Worm (Caenorhabditis elegans) whole organism, dauer: Measurements from ENCODE around the gene T14B1.1.

ENCODE experiments used
- unc-62 ChIP-seq: sonication (generic microtip); optimal IDR thresholded peaks from 2 replicates; lab custom pipeline; 2017; ENCODE audit warnings: missing biosample characterization, missing genetic modification reagents, missing genetic modification characterization

Gene T14B1.1

DNA sequence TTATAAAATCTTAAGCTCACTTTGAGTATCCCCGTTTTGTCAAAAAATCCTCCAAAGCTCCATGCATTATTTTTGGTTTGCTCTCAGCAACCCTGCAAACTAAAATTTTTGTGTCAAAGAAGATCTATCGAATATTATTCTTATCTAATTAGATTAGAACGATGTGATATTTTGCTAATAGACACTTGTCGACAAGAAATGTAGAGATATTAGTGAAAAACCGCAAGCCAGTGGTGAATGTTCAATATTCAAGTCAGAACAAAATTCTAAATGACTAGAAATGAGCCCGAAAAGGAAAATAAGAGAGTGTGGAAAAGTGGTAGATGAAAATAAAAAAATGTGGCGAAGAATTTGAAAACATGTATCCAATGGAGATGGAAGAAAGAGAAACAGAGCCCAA lies 6.3 kb upstream of the T14B1.1 start, which contains the start of gene C43C3.4:
Gene C43C3.4, minus strand, starts transcription at position 101 of the 400 bp plus-strand sequence.
- no peak for TF ChIP-seq unc-62 (GFP tag; lab: Kevin White, UChicago)

ce11 chrX:9673228-9673627 lies 4.7 kb upstream of the T14B1.1 start:
- no peak for TF ChIP-seq unc-62 (GFP tag; lab: Kevin White, UChicago)

DNA sequence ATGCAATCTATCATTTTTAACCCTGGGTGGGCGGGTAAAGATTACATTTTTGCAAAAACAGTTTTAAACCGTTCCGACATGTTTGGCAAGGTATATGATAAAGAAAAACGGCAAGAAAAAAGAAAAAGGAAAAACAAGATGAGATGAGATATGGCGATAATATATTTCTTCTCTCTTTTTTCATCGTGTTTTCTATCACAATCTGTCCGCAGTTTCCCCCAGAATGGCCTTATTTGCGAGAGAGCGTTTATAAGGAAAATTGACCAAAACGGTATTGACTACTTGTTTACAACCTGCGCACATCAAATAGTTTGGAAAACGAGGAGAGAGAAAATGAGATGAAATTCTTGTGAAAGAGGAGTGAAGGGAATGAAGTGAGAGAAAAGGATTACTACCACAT lies 1.1 kb downstream of the T14B1.1 start:
- no peak for TF ChIP-seq unc-62 (GFP tag; lab: Kevin White, UChicago)

DNA sequence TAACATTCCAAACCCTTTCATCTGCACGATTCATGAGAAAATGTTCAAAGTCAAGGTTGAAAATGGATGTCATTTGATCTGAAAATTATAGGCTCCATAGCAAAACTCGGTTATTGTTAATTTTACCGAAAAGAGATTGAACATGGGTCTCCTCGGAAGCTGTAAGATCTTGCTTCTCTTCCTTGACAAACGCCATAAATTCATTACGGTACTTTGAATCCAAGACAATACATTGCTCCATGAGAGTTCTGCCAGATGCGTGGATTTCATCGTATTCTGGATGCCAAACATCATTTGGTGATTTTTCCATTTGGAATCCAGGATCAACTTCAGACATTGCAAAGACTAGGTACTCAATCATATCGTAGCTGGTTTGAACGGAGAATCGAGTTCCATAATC lies 2.6 kb downstream of the T14B1.1 start:
- TF ChIP-seq unc-62 (GFP tag; lab: Kevin White, UChicago) = no peak

ce11 chrX:9656772-9657171 lies 11.8 kb downstream of the T14B1.1 start:
- no peak for TF ChIP-seq unc-62 (GFP tag; lab: Kevin White, UChicago)

- no peak for TF ChIP-seq unc-62 (GFP tag; lab: Kevin White, UChicago)
These were observed 14.3 kb downstream of the T14B1.1 start for ce11 chrX:9654232-9654631.

DNA sequence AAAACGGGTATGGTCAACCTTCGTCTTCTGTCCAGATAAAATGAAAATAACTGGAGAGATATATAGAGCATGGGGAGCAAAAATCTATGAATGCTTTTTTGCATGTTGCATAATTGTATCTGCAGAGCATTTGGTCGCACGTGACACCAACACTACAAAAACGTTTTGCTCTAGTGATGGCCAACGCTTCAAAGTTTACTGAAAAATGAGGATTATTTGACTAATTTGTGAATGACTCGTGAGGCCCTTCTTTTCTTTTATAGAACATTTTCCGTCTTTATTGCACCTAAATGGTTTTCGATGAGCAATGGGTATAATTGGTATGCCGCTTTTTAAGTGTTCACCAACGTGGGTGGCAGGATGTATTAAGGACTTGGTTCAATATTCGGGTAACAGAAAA lies 15.0 kb downstream of the T14B1.1 start:
- TF ChIP-seq unc-62 (GFP tag; lab: Kevin White, UChicago) = no peak

- no peak for TF ChIP-seq unc-62 (GFP tag; lab: Kevin White, UChicago)
These were observed 15.5 kb downstream of the T14B1.1 start, which contains the start of gene aex-2 for ce11 chrX:9653016-9653415. TSS of gene aex-2 (minus strand) at chrX:9653116.

DNA sequence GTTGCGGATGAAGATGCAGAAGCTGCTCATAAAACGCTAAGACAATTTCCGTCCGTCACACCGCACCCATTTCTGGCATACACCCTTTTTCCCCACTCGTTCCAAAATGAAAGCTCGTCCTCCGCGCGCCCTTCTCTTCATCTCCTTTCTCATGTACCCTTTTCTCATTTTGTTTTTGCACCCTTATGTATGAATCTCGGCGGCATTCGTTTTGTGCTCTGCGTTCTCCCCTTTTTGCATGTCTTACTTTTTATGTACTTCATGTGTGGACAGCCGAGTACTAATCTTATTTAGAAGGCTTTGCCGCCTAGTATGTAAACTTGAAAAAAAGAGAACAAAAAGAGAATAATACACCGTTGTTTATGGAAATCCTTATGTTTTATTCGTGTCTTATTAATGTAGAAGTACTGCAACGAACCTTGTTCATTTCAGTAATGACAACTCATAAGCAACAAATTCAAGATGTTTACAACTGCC lies 20.4 kb downstream of the T14B1.1 start, which contains the start of gene F34H10.4:
Gene F34H10.4, plus strand, starts transcription at position 427 of the 477 bp plus-strand sequence.
- TF ChIP-seq unc-62 (GFP tag; lab: Kevin White, UChicago) = no peak

DNA sequence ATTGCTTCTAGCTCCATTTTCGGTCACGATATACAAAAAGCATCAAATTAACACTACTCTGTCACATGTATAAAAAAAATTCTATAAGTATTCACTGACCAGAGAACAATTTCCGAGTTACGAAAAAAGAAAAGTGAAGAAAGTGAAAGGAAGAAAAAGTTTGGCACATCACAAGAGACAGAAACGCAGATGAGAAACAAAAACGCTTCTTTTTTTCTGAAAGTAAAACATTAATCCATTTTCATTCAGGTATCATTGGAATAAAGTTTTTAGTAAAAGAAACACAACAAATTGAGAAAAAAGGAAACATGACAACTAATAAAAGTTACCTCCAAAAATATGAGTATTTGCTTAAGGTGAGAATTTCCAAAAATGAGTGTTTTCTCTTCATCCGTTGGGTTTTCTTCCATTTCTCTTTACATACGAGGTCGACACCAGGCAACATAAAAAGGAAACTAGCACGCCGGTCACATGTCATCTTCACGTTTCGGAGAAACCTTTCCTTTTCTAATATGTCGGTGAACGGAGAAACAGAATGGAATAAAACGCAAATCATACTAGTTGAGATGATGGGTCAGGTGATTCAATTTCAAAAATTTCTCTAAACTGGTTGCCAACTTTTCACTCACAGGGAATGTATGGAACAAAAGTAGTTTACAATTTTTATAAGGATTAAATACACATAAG lies 25.6 kb downstream of the T14B1.1 start:
- no peak for TF ChIP-seq unc-62 (GFP tag; lab: Kevin White, UChicago)

DNA sequence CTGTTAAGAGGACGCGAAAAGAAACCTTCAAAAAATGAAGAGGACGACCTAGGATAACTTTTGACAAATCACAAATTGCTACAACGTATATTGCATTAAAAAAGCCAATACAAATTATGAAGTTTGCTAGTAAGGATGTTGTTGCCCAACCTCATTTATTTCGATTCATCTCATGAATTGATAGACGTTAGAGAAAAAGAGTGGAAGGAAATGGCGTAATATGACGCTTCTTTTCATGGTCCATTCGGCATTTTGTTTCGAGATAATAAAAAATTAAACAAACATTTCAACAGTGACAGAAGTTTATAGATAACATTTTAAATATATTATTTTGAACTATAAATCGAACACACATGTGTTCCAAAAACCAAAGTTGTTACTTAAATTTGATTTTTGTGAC lies 27.6 kb downstream of the T14B1.1 start:
- no peak for TF ChIP-seq unc-62 (GFP tag; lab: Kevin White, UChicago)

ce11 chrX:9638825-9639474 lies 29.6 kb downstream of the T14B1.1 start:
- TF ChIP-seq unc-62 (GFP tag; lab: Kevin White, UChicago) = no peak

DNA sequence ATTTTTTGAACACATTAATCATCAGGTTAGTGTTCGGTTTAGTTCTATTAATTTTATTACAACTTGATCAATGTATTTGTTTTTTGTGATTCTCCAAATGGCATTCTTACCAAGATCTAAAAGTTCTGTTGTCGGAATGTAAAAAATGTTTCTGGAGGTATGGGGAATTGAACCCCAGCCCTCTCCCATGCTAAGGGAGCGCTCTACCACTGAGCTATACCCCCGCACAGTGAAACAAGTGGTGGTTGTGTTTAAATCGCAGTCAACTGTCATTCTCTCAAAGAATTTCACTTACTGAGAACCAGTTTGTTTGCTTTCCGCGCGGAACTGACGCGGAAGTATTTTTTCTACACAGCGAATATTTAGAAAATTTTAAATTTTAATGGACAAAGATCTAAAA lies 30.8 kb downstream of the T14B1.1 start:
- no peak for TF ChIP-seq unc-62 (GFP tag; lab: Kevin White, UChicago)

- TF ChIP-seq unc-62 (GFP tag; lab: Kevin White, UChicago) = no peak
These were observed 31.4 kb downstream of the T14B1.1 start for ce11 chrX:9637137-9637536.

ce11 chrX:9635376-9635775 lies 33.1 kb downstream of the T14B1.1 start, which contains the start of gene F34H10.5:
TSS of gene F34H10.5 (plus strand) at chrX:9635676.
- no peak for TF ChIP-seq unc-62 (GFP tag; lab: Kevin White, UChicago)

ce11 chrX:9634925-9635324 lies 33.6 kb downstream of the T14B1.1 start, which contains the start of gene F34H10.3:
TSS of gene F34H10.3 (minus strand) at chrX:9635025.
- TF ChIP-seq unc-62 (GFP tag; lab: Kevin White, UChicago) = no peak
